Worm (Caenorhabditis elegans) whole organism, mixed stage, embryonic: ENCODE measurements around the gene catp-2.

Experiments used
- M03D4.4 ChIP-seq: sonication (generic microtip); optimal IDR thresholded peaks from 2 replicates; lab custom pipeline; 2017; ENCODE audit warnings: mild to moderate bottlenecking, missing genetic modification characterization, missing compliant biosample characterization
- bed-3 ChIP-seq: fragments of 200-800 bp; sonication (Bioruptor generic); optimal IDR thresholded peaks from 3 replicates; lab custom pipeline; 2018; ENCODE audit warnings: mild to moderate bottlenecking, missing genetic modification characterization, moderate library complexity, missing compliant biosample characterization
- blmp-1 ChIP-seq: fragments of 150-350 bp; optimal IDR thresholded peaks from 2 replicates; lab custom pipeline; 2014; ENCODE audit warnings: missing biosample characterization, missing genetic modification characterization
- ceh-39 ChIP-seq: fragments of 150-350 bp; optimal IDR thresholded peaks from 2 replicates; lab custom pipeline; 2014; ENCODE audit warnings: missing biosample characterization, missing genetic modification characterization
- ceh-43 ChIP-seq: fragments of 200-800 bp; sonication (Bioruptor generic); optimal IDR thresholded peaks from 2 replicates; lab custom pipeline; 2018; ENCODE audit warnings: mild to moderate bottlenecking, missing genetic modification characterization, moderate library complexity, missing compliant biosample characterization
- ceh-83 ChIP-seq: fragments of 200-800 bp; sonication (Bioruptor generic); optimal IDR thresholded peaks from 2 replicates; lab custom pipeline; 2018; ENCODE audit warnings: mild to moderate bottlenecking, missing genetic modification characterization, missing compliant biosample characterization
- ces-1 ChIP-seq: fragments of 150-350 bp; optimal IDR thresholded peaks from 2 replicates; lab custom pipeline; 2014; ENCODE audit warnings: missing biosample characterization, missing genetic modification reagents, missing genetic modification characterization
- cnd-1 ChIP-seq: fragments of 200-800 bp; sonication (Bioruptor generic); optimal IDR thresholded peaks from 2 replicates; lab custom pipeline; 2018; ENCODE audit warnings: mild to moderate bottlenecking, missing genetic modification characterization, missing compliant biosample characterization
- drap-1 ChIP-seq: fragments of 200-800 bp; sonication (Bioruptor generic); optimal IDR thresholded peaks from 3 replicates; lab custom pipeline; 2018; ENCODE audit warnings: mild to moderate bottlenecking, missing genetic modification characterization, missing compliant biosample characterization
- elt-1 ChIP-seq: sonication (generic microtip); optimal IDR thresholded peaks from 2 replicates; lab custom pipeline; 2017; ENCODE audit warnings: missing genetic modification characterization, mild to moderate bottlenecking, missing compliant biosample characterization, antibody characterized with exemption, moderate library complexity, borderline replicate concordance; ENCODE audit not compliant: insufficient read depth
- elt-3 ChIP-seq: fragments of 150-350 bp; optimal IDR thresholded peaks from 2 replicates; lab custom pipeline; 2014; ENCODE audit warnings: missing biosample characterization, missing genetic modification characterization
- flh-1 ChIP-seq: fragments of 200-800 bp; sonication (Bioruptor generic); optimal IDR thresholded peaks from 2 replicates; lab custom pipeline; 2018; ENCODE audit warnings: mild to moderate bottlenecking, missing genetic modification characterization, moderate library complexity, missing compliant biosample characterization
- ham-2 ChIP-seq: fragments of 200-800 bp; sonication (Bioruptor generic); optimal IDR thresholded peaks from 2 replicates; lab custom pipeline; 2018; ENCODE audit warnings: mild to moderate bottlenecking, missing genetic modification characterization, missing compliant biosample characterization
- hlh-1 ChIP-seq: fragments of 150-350 bp; optimal IDR thresholded peaks from 2 replicates; lab custom pipeline; 2014; ENCODE audit warnings: missing biosample characterization, missing genetic modification reagents, missing genetic modification characterization
- lin-32 ChIP-seq: fragments of 200-800 bp; sonication (Bioruptor generic); optimal IDR thresholded peaks from 2 replicates; lab custom pipeline; 2018; ENCODE audit warnings: mild to moderate bottlenecking, missing genetic modification characterization, missing compliant biosample characterization
- mep-1 ChIP-seq: fragments of 150-350 bp; optimal IDR thresholded peaks from 2 replicates; lab custom pipeline; 2017; ENCODE audit warnings: missing biosample characterization, missing genetic modification reagents, missing genetic modification characterization, inconsistent platforms
- mls-2 ChIP-seq: sonication (generic microtip); optimal IDR thresholded peaks from 2 replicates; lab custom pipeline; 2016; ENCODE audit warnings: mild to moderate bottlenecking, missing genetic modification characterization, moderate library complexity, missing compliant biosample characterization
- nhr-12 ChIP-seq: fragments of 150-350 bp; optimal IDR thresholded peaks from 2 replicates; lab custom pipeline; 2014; ENCODE audit warnings: missing biosample characterization, missing genetic modification characterization
- nhr-2 ChIP-seq: fragments of 150-350 bp; optimal IDR thresholded peaks from 2 replicates; lab custom pipeline; 2014; ENCODE audit warnings: missing biosample characterization, missing genetic modification characterization
- nhr-237 ChIP-seq: fragments of 150-350 bp; optimal IDR thresholded peaks from 2 replicates; lab custom pipeline; 2014; ENCODE audit warnings: missing biosample characterization, missing genetic modification characterization
- nhr-76 ChIP-seq: sonication (generic microtip); optimal IDR thresholded peaks from 2 replicates; lab custom pipeline; 2017; ENCODE audit warnings: missing biosample characterization, missing genetic modification characterization
- pha-4 ChIP-seq: fragments of 150-350 bp; optimal IDR thresholded peaks from 2 replicates; lab custom pipeline; 2018; ENCODE audit warnings: missing biosample characterization, missing genetic modification reagents, missing genetic modification characterization
- sem-2 ChIP-seq: fragments of 200-800 bp; sonication (Bioruptor generic); optimal IDR thresholded peaks from 2 replicates; lab custom pipeline; 2018; ENCODE audit warnings: mild to moderate bottlenecking, missing genetic modification characterization, missing compliant biosample characterization
- snpc-4 ChIP-seq: fragments of 150-350 bp; optimal IDR thresholded peaks from 2 replicates; lab custom pipeline; 2014; ENCODE audit warnings: missing biosample characterization, missing genetic modification characterization
- sptf-1 ChIP-seq: sonication (generic microtip); optimal IDR thresholded peaks from 2 replicates; lab custom pipeline; 2017; ENCODE audit warnings: mild to moderate bottlenecking, missing genetic modification characterization, moderate library complexity, missing compliant biosample characterization
- tbx-8 ChIP-seq: fragments of 200-800 bp; sonication (Bioruptor generic); optimal IDR thresholded peaks from 2 replicates; lab custom pipeline; 2018; ENCODE audit warnings: mild to moderate bottlenecking, missing genetic modification characterization, moderate library complexity, missing compliant biosample characterization
- unc-120 ChIP-seq: sonication (generic microtip); optimal IDR thresholded peaks from 2 replicates; lab custom pipeline; 2017; ENCODE audit warnings: missing genetic modification characterization, missing compliant biosample characterization; ENCODE audit not compliant: poor library complexity, severe bottlenecking
- unc-39 ChIP-seq: fragments of 150-350 bp; optimal IDR thresholded peaks from 2 replicates; lab custom pipeline; 2014; ENCODE audit warnings: missing biosample characterization, missing genetic modification characterization
- unc-62 ChIP-seq: fragments of 150-350 bp; optimal IDR thresholded peaks from 2 replicates; lab custom pipeline; 2014; ENCODE audit warnings: missing biosample characterization, missing genetic modification reagents, missing genetic modification characterization
- zip-8 ChIP-seq: fragments of 150-350 bp; optimal IDR thresholded peaks from 2 replicates; lab custom pipeline; 2014; ENCODE audit warnings: missing biosample characterization, missing genetic modification characterization
- ztf-11 ChIP-seq: fragments of 150-350 bp; optimal IDR thresholded peaks from 2 replicates; lab custom pipeline; 2014; ENCODE audit warnings: missing biosample characterization, missing genetic modification characterization

Gene catp-2

DNA sequence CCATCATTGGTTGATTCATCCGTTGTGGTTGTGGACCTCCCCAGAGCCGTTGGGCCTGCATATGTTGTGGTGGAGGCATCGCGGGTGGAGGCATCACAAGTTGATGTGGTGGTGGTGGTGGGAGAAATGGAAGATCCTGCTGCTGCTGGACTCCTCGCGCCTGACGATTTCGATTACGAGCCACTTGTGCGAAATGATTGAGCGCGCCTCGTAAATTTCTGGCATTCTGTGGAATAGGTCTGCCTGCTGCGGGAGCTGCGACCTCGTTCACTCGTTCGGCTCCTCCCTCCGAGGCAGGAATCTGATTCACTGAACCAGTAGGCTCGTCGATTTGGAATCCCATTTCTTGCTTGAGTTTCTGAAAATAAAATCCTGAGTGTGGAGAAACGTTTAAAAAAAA is 26.2 kb downstream of the catp-2 start:
- TF ChIP-seq M03D4.4 (tag; lab: Kevin White, UChicago) (no peak), nhr-76 (tag; lab: Kevin White, UChicago) (no peak), mep-1 (tag; lab: Kevin White, UChicago) (no peak), blmp-1 (no peak), unc-39 (tag; lab: Kevin White, UChicago) (no peak), ceh-39 (tag; lab: Kevin White, UChicago) (no peak), ceh-83 (GFP tag; lab: Kevin White, UChicago) (no peak), lin-32 (no peak), zip-8 (tag; lab: Kevin White, UChicago) (no peak), ztf-11 (tag; lab: Kevin White, UChicago) (no peak), pha-4 (tag; lab: Kevin White, UChicago) (no peak), snpc-4 (tag; lab: Kevin White, UChicago) (no peak), nhr-2 (tag; lab: Kevin White, UChicago) (no peak), flh-1 (GFP tag; lab: Kevin White, UChicago) (no peak), hlh-1 (tag; lab: Kevin White, UChicago) (no peak), sptf-1 (tag; lab: Kevin White, UChicago) (no peak), nhr-237 (tag; lab: Kevin White, UChicago) (no peak), ceh-43 (GFP tag; lab: Kevin White, UChicago) (no peak), tbx-8 (GFP tag; lab: Kevin White, UChicago) (no peak), unc-120 (tag; lab: Kevin White, UChicago) (no peak)

DNA sequence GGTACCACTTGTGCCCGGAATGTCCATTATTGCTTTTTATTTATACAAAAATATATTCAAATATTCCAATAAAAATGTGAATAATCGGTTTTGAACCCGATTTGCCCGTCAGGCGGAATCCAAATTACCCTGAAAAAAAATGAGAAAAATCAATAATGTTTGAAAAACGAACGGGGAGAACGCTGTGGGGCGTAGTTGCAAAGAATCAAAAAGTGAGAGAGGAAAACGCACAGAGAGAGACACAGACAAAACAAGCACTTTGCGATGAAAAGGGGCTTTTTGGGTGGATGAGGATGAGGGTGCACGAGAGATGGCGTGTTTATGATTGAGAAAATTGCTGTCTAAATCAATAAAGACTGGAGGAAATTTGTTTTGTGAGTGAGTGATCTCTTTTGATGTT is 28.5 kb downstream of the catp-2 start, which contains the start of gene tam-1:
TSS of gene tam-1 (minus strand) at position 135 of the 400 bp plus-strand sequence.
- peak; percentile 54 for TF ChIP-seq ham-2
- no peak for TF ChIP-seq nhr-76 (tag; lab: Kevin White, UChicago)
- TF ChIP-seq unc-39 (tag; lab: Kevin White, UChicago): no peak
- TF ChIP-seq lin-32: no peak
- TF ChIP-seq ceh-83 (GFP tag; lab: Kevin White, UChicago): peak; percentile 59
- TF ChIP-seq nhr-2 (tag; lab: Kevin White, UChicago): no peak
- TF ChIP-seq ces-1: peak; percentile 40

DNA sequence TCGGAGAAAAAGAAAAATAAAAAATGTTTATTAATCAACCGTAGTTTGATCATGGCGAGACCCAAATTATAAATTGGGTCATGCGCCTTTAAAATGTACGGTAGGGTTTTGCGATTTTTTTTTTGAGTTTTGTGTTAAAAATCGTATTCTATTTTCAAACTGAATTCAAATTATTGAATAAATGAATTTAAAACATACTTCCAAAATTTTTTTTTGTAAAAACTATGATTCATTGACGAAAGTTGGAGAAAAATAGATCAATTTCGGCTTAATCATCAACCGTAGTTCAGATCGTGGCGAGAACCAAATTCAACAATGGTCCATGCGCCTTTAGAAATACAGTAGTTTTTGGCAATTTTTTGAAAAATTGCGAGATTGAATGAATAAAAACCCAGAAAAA is 29.1 kb downstream of the catp-2 start:
- TF ChIP-seq sptf-1 (tag; lab: Kevin White, UChicago): no peak
- TF ChIP-seq ceh-39 (tag; lab: Kevin White, UChicago): no peak
- no peak for TF ChIP-seq unc-62 (GFP tag; lab: Kevin White, UChicago)
- TF ChIP-seq flh-1 (GFP tag; lab: Kevin White, UChicago): no peak
- TF ChIP-seq M03D4.4 (tag; lab: Kevin White, UChicago): no peak
- TF ChIP-seq unc-120 (tag; lab: Kevin White, UChicago): no peak
- no peak for TF ChIP-seq ztf-11 (tag; lab: Kevin White, UChicago)
- TF ChIP-seq ham-2: no peak

DNA sequence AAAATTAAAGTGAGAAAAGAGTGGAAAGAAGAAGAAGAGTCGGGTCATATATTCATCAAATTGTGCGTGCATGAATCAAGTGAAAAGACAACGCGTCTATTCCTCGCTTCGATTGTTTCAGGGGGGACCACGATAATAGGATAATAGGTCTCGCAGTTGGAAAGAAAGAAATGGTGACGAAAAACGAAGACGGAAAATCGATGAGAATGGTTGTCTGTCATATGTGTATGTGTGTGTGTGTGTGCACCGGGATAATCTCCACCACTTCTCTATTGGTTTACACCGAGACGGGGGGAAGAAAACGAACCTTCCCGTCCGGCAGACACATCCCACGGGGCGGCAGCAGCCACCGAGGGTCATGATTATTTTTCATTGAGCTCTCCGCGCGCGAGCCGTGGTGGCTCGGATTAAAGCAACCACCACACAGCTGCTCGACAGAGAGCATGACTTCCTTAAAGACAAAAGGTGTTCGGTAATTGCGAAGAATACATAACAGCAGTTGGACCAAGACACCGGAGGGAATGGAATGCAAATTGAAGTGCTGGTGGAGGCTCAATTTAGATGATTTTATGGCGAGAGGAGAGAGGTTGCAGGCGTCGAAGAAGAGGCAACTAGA is 29.6 kb downstream of the catp-2 start:
- TF ChIP-seq bed-3 (GFP tag; lab: Kevin White, UChicago): no peak
- no peak for TF ChIP-seq drap-1 (GFP tag; lab: Kevin White, UChicago)
- TF ChIP-seq sptf-1 (tag; lab: Kevin White, UChicago): peak; percentile 76
- peak; percentile 69 for TF ChIP-seq hlh-1 (tag; lab: Kevin White, UChicago)
- TF ChIP-seq sem-2: no peak
- TF ChIP-seq ceh-43 (GFP tag; lab: Kevin White, UChicago): peak; percentile 2
- peak; percentile 64 for TF ChIP-seq M03D4.4 (tag; lab: Kevin White, UChicago)
- TF ChIP-seq unc-62 (GFP tag; lab: Kevin White, UChicago): peak; percentile 63
- no peak for TF ChIP-seq elt-1 (tag; lab: Kevin White, UChicago)
- no peak for TF ChIP-seq pha-4 (tag; lab: Kevin White, UChicago)
- TF ChIP-seq nhr-12: no peak
- TF ChIP-seq nhr-2 (tag; lab: Kevin White, UChicago): peak; percentile 72
- no peak for TF ChIP-seq elt-3 (tag; lab: Kevin White, UChicago)
- TF ChIP-seq unc-120 (tag; lab: Kevin White, UChicago): peak; percentile 70
- TF ChIP-seq mls-2 (tag; lab: Kevin White, UChicago): peak; percentile 74
- TF ChIP-seq flh-1 (GFP tag; lab: Kevin White, UChicago): no peak
- TF ChIP-seq nhr-237 (tag; lab: Kevin White, UChicago): no peak
- no peak for TF ChIP-seq tbx-8 (GFP tag; lab: Kevin White, UChicago)
- peak; percentile 53 for TF ChIP-seq ham-2
- peak; percentile 73 for TF ChIP-seq ztf-11 (tag; lab: Kevin White, UChicago)
- TF ChIP-seq lin-32: peak; percentile 78
- peak; percentile 78 for TF ChIP-seq cnd-1 (tag; lab: Kevin White, UChicago)
